Worm (Caenorhabditis elegans) whole organism, L4 larva: ENCODE measurements around the gene cyp-13A7.

Experiments
- aly-2 ChIP-seq: sonication (generic microtip); optimal IDR thresholded peaks from 2 replicates; lab custom pipeline; 2018; ENCODE audit warnings: missing biosample characterization, missing genetic modification characterization
- ceh-44 ChIP-seq: fragments of 200-800 bp; sonication (Bioruptor generic); IDR thresholded peaks from 2 replicates; pipeline ENCODE4 v1.3.6; 2022; ENCODE audit warnings: missing genetic modification reagents, missing genetic modification characterization, missing compliant biosample characterization
- lim-7 ChIP-seq: fragments of 200-800 bp; sonication (Bioruptor generic); IDR thresholded peaks from 2 replicates; pipeline ENCODE4 v1.3.6; 2022; ENCODE audit warnings: missing genetic modification characterization, missing compliant biosample characterization
- mep-1 ChIP-seq: fragments of 150-350 bp; sonication (generic microtip); optimal IDR thresholded peaks from 3 replicates; lab custom pipeline; 2014; ENCODE audit warnings: missing biosample characterization, missing genetic modification characterization
- nhr-11 ChIP-seq: fragments of 150-350 bp; optimal IDR thresholded peaks from 2 replicates; lab custom pipeline; 2014; ENCODE audit warnings: missing biosample characterization, missing genetic modification characterization
- nhr-76 ChIP-seq: fragments of 150-350 bp; optimal IDR thresholded peaks from 2 replicates; lab custom pipeline; 2014; ENCODE audit warnings: missing biosample characterization, missing genetic modification characterization
- pqm-1 ChIP-seq: sonication (generic microtip); optimal IDR thresholded peaks from 2 replicates; lab custom pipeline; 2017; ENCODE audit warnings: missing biosample characterization, missing genetic modification characterization
- snpc-4 ChIP-seq: fragments of 150-350 bp; optimal IDR thresholded peaks from 2 replicates; lab custom pipeline; 2014; ENCODE audit warnings: missing biosample characterization, missing genetic modification characterization
- zag-1 ChIP-seq: fragments of 150-350 bp; optimal IDR thresholded peaks from 2 replicates; lab custom pipeline; 2014; ENCODE audit warnings: missing biosample characterization, missing genetic modification characterization

- no peak for TF ChIP-seq nhr-76 (tag; lab: Kevin White, UChicago)
- TF ChIP-seq mep-1 (tag; lab: Kevin White, UChicago) = peak; percentile 2
- TF ChIP-seq zag-1 (tag; lab: Kevin White, UChicago) = no peak
- no peak for TF ChIP-seq nhr-11 (tag; lab: Kevin White, UChicago)
- no peak for TF ChIP-seq ceh-44
- TF ChIP-seq snpc-4 (tag; lab: Kevin White, UChicago) = no peak
- TF ChIP-seq pqm-1 (tag; lab: Kevin White, UChicago) = peak; percentile 94
- TF ChIP-seq aly-2 (tag; lab: Kevin White, UChicago) = no peak
- no peak for TF ChIP-seq lim-7 (GFP tag; lab: Robert Waterston, UW)
Observed at ce11 chrII:9791185-9791584, 12.2 kb upstream of the cyp-13A7 start.
